Fruit fly (Drosophila melanogaster) S2 (cell line): Measurements from ENCODE around the gene CG10340.

Experiments
- CG8478 ChIP-seq: fragments of >200 bp; optimal IDR thresholded peaks from 2 replicates; lab custom pipeline; 2018
- CTCF ChIP-seq, 2 experiments: fragments of >200 bp; optimal IDR thresholded peaks; 2 replicates each; lab custom pipeline; 2018

DNA sequence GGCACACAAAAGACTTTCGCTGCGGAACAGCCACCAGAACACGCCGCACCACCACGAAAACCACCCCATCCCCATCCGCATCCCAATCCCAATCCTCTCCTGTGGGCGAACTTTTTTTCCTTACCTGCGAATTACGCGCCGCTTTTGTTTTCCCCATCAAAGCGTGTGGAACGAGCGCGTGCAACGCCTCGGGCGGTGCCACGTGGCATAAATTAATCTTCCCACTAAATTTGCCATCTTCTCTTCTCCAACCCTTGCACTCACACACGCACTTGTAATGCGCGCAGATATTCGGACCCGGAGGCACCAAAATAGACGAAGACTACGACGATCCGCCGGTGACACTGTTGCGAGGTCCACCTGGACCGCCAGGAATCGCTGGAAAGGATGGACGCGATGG lies 49.4 kb downstream of the CG10340 start:
- TF ChIP-seq CG8478 (lab: Kevin White, UChicago) (no peak), CTCF (optimal IDR thresholded peaks at IDR 0.05; lab: Kevin White, UChicago) (no peak)
